Fruit fly (Drosophila melanogaster) whole organism, wandering third instar larva: ENCODE results near the gene AOX4.

Source experiments
- CG32264 ChIP-seq: fragments of 200-800 bp; sonication (Bioruptor generic); optimal IDR thresholded peaks from 2 replicates; lab custom pipeline; 2016; ENCODE audit warnings: missing biosample characterization, missing genetic modification characterization
- CG9705 ChIP-seq: fragments of 200-800 bp; sonication (Bioruptor generic); optimal IDR thresholded peaks from 2 replicates; lab custom pipeline; 2018; ENCODE audit warnings: missing biosample characterization, mild to moderate bottlenecking, missing genetic modification characterization
- Dfd ChIP-seq: fragments of >200 bp; optimal IDR thresholded peaks from 2 replicates; lab custom pipeline; 2017; ENCODE audit warnings: missing biosample characterization, missing genetic modification characterization
- Dif ChIP-seq: fragments of 200-275, 200-300 bp; sonication (Bioruptor generic); optimal IDR thresholded peaks from 2 replicates; lab custom pipeline; 2018; ENCODE audit warnings: missing biosample characterization, missing genetic modification characterization; ENCODE audit not compliant: partially characterized antibody
- HLH106 ChIP-seq: fragments of 200-800 bp; optimal IDR thresholded peaks from 3 replicates; lab custom pipeline; 2019; ENCODE audit warnings: missing biosample characterization, mild to moderate bottlenecking, missing genetic modification characterization, moderate library complexity
- Hr78 ChIP-seq: fragments of >200 bp; optimal IDR thresholded peaks from 2 replicates; lab custom pipeline; 2017; ENCODE audit warnings: missing biosample characterization, missing genetic modification characterization
- Jra ChIP-seq: sonication (Bioruptor generic); optimal IDR thresholded peaks from 2 replicates; lab custom pipeline; 2016; ENCODE audit warnings: missing biosample characterization, missing genetic modification characterization
- Mio ChIP-seq: sonication (Bioruptor generic); optimal IDR thresholded peaks from 2 replicates; lab custom pipeline; 2016; ENCODE audit warnings: missing biosample characterization, missing genetic modification characterization
- Myc ChIP-seq: fragments of >200 bp; optimal IDR thresholded peaks from 2 replicates; lab custom pipeline; 2017
- N ChIP-seq: fragments of >200 bp; optimal IDR thresholded peaks from 2 replicates; lab custom pipeline; 2018; ENCODE audit warnings: missing biosample characterization, missing external identifiers, missing genetic modification characterization
- OdsH ChIP-seq: fragments of 200-800 bp; sonication (Bioruptor generic); optimal IDR thresholded peaks from 2 replicates; lab custom pipeline; 2016; ENCODE audit warnings: missing biosample characterization, mild to moderate bottlenecking, missing genetic modification characterization
- Rel ChIP-seq, 2 experiments: fragments of 200-800 bp; sonication (Bioruptor generic) in 1 of 2; optimal IDR thresholded peaks; 2 replicates in 1 of 2; 3 replicates in 1 of 2; lab custom pipeline; 2016 to 2019; ENCODE audit warnings: mild to moderate bottlenecking in 2 of 2, missing biosample characterization in 2 of 2, missing genetic modification characterization in 2 of 2, moderate library complexity in 1 of 2
- Sp1 ChIP-seq: fragments of 200-800 bp; sonication (Bioruptor generic); optimal IDR thresholded peaks from 3 replicates; lab custom pipeline; 2019; ENCODE audit warnings: missing biosample characterization, mild to moderate bottlenecking, missing genetic modification characterization, moderate library complexity
- Vsx2 ChIP-seq: fragments of 200-300, 225-300 bp; sonication (Bioruptor generic); optimal IDR thresholded peaks from 2 replicates; lab custom pipeline; 2018; ENCODE audit warnings: missing biosample characterization, missing genetic modification characterization; ENCODE audit not compliant: partially characterized antibody
- br ChIP-seq: fragments of 200-800 bp; sonication (Bioruptor generic); optimal IDR thresholded peaks from 2 replicates; lab custom pipeline; 2016; ENCODE audit warnings: missing biosample characterization, missing genetic modification characterization
- brk ChIP-seq: fragments of 200-800 bp; sonication (Bioruptor generic); optimal IDR thresholded peaks from 2 replicates; lab custom pipeline; 2016; ENCODE audit warnings: missing biosample characterization, mild to moderate bottlenecking, missing genetic modification characterization
- dl ChIP-seq, 2 experiments: fragments of 175-275, 200-275 bp in 1 of 2; fragments of 200-275 bp in 1 of 2; sonication (Bioruptor generic); optimal IDR thresholded peaks; lab custom pipeline; 2018; ENCODE audit warnings: mild to moderate bottlenecking in 2 of 2, missing biosample characterization in 2 of 2, missing genetic modification characterization in 2 of 2, moderate library complexity in 2 of 2; ENCODE audit not compliant: partially characterized antibody in 2 of 2, insufficient read depth in 1 of 2
- dsf ChIP-seq: sonication (Bioruptor generic); optimal IDR thresholded peaks from 2 replicates; lab custom pipeline; 2016; ENCODE audit warnings: missing biosample characterization, missing genetic modification characterization, borderline replicate concordance
- ey ChIP-seq: fragments of 200-800 bp; sonication (Bioruptor generic); optimal IDR thresholded peaks from 2 replicates; lab custom pipeline; 2016; ENCODE audit warnings: missing biosample characterization, missing genetic modification characterization
- foxo ChIP-seq, 2 experiments: fragments of 200-800 bp; sonication (Bioruptor generic); optimal IDR thresholded peaks; 2 replicates in 1 of 2; 3 replicates in 1 of 2; lab custom pipeline; 2016 to 2017; ENCODE audit warnings: missing biosample characterization in 2 of 2, missing genetic modification characterization in 2 of 2
- fru ChIP-seq: fragments of 200-800 bp; sonication (Bioruptor generic); optimal IDR thresholded peaks from 3 replicates; lab custom pipeline; 2016; ENCODE audit warnings: missing biosample characterization, mild to moderate bottlenecking, missing genetic modification characterization
- h ChIP-seq: fragments of 200-800 bp; sonication (Bioruptor generic); optimal IDR thresholded peaks from 3 replicates; lab custom pipeline; 2016; ENCODE audit warnings: missing biosample characterization, mild to moderate bottlenecking, missing genetic modification characterization
- jim ChIP-seq: fragments of 175-275, 200-325 bp; sonication (Bioruptor generic); optimal IDR thresholded peaks from 2 replicates; lab custom pipeline; 2016; ENCODE audit warnings: missing biosample characterization, mild to moderate bottlenecking, missing genetic modification characterization
- pan ChIP-seq: fragments of >200 bp; optimal IDR thresholded peaks from 2 replicates; lab custom pipeline; 2017
- psq ChIP-seq: fragments of 200-800 bp; sonication (Bioruptor generic); optimal IDR thresholded peaks from 3 replicates; lab custom pipeline; 2017; ENCODE audit warnings: missing biosample characterization, mild to moderate bottlenecking, missing genetic modification characterization, moderate library complexity
- rgr ChIP-seq: fragments of 200-800 bp; sonication (Bioruptor generic); optimal IDR thresholded peaks from 3 replicates; lab custom pipeline; 2016; ENCODE audit warnings: missing biosample characterization, mild to moderate bottlenecking, missing genetic modification characterization
- sage ChIP-seq: fragments of 200-800 bp; sonication (Bioruptor generic); optimal IDR thresholded peaks from 2 replicates; lab custom pipeline; 2016; ENCODE audit warnings: missing biosample characterization, mild to moderate bottlenecking, missing genetic modification characterization
- usp ChIP-seq: fragments of >200 bp; optimal IDR thresholded peaks from 2 replicates; lab custom pipeline; 2017; ENCODE audit warnings: missing biosample characterization, missing genetic modification characterization
- woc ChIP-seq: sonication (Bioruptor generic); optimal IDR thresholded peaks from 2 replicates; lab custom pipeline; 2016; ENCODE audit warnings: missing biosample characterization, mild to moderate bottlenecking, missing genetic modification characterization

The AOX4 gene

dm6 chr3R:15542314-15542713 lies 10.3 kb downstream of the AOX4 start, which contains the start of gene AOX2:
Gene AOX2, minus strand, starts transcription at chr3R:15542414.
- no peak for TF ChIP-seq CG32264
- TF ChIP-seq foxo (GFP tag; optimal IDR thresholded peaks at IDR 0.05; lab: Kevin White, UChicago): no peak
- TF ChIP-seq dsf (GFP tag; lab: Kevin White, UChicago): no peak
- TF ChIP-seq Jra (GFP tag; lab: Kevin White, UChicago): no peak
- TF ChIP-seq Sp1 (GFP tag; lab: Kevin White, UChicago): no peak
- no peak for TF ChIP-seq rgr
- no peak for TF ChIP-seq Myc (lab: Kevin White, UChicago)
- TF ChIP-seq Mio: no peak
- TF ChIP-seq Hr78 (GFP tag; lab: Kevin White, UChicago): no peak
- no peak for TF ChIP-seq woc (GFP tag; lab: Kevin White, UChicago)
- no peak for TF ChIP-seq Dfd
- no peak for TF ChIP-seq brk
- no peak for TF ChIP-seq pan (lab: Kevin White, UChicago)

- TF ChIP-seq rgr (peak; percentile 2), foxo (GFP tag; optimal IDR thresholded peaks at IDR 0.05; lab: Kevin White, UChicago) (peak in 1 of 2 experiments; percentile 22), dsf (GFP tag; lab: Kevin White, UChicago) (no peak), ey (GFP tag; lab: Kevin White, UChicago) (peak; percentile 16), fru (peak; percentile 6)
Measured at dm6 chr3R:15540932-15541331, 11.7 kb downstream of the AOX4 start.

- no peak for TF ChIP-seq br
- TF ChIP-seq Dif (GFP tag; lab: Kevin White, UChicago): peak; percentile 62
- no peak for TF ChIP-seq jim (GFP tag; lab: Kevin White, UChicago)
- TF ChIP-seq psq (GFP tag; lab: Kevin White, UChicago): no peak
Measured at dm6 chr3R:15536918-15537716, 15.5 kb downstream of the AOX4 start, which contains the start of gene AOX1. Gene AOX1, minus strand, starts transcription at chr3R:15537292.

dm6 chr3R:15531373-15531772 lies 21.3 kb downstream of the AOX4 start, which contains the start of gene CG31296:
Gene CG31296, minus strand, starts transcription at chr3R:15531473.
- TF ChIP-seq h (GFP tag; lab: Kevin White, UChicago): no peak
- TF ChIP-seq HLH106 (tag; lab: Kevin White, UChicago): no peak
- no peak for TF ChIP-seq ey (GFP tag; lab: Kevin White, UChicago)
- TF ChIP-seq foxo (GFP tag; optimal IDR thresholded peaks at IDR 0.05; lab: Kevin White, UChicago): no peak
- no peak for TF ChIP-seq dsf (GFP tag; lab: Kevin White, UChicago)
- no peak for TF ChIP-seq br

- TF ChIP-seq h (GFP tag; lab: Kevin White, UChicago): no peak
Measured at dm6 chr3R:15517113-15517512, 35.5 kb downstream of the AOX4 start.

- TF ChIP-seq rgr: no peak
- no peak for TF ChIP-seq N (GFP tag; lab: Kevin White, UChicago)
- TF ChIP-seq sage: no peak
Measured at dm6 chr3R:15513208-15513607, 39.4 kb downstream of the AOX4 start.

dm6 chr3R:15512249-15512648 lies 40.4 kb downstream of the AOX4 start:
- TF ChIP-seq Hr78 (GFP tag; lab: Kevin White, UChicago) (no peak), OdsH (no peak), fru (no peak), Rel (GFP tag; optimal IDR thresholded peaks at IDR 0.05; lab: Kevin White, UChicago) (no peak), Rel (tag; optimal IDR thresholded peaks at IDR 0.05; lab: Kevin White, UChicago) (no peak), dsf (GFP tag; lab: Kevin White, UChicago) (no peak), brk (no peak), h (GFP tag; lab: Kevin White, UChicago) (no peak), psq (GFP tag; lab: Kevin White, UChicago) (no peak), CG9705 (GFP tag; lab: Kevin White, UChicago) (no peak), dl (GFP tag; optimal IDR thresholded peaks at IDR 0.05; lab: Kevin White, UChicago; ENCODE audit: insufficient read depth in 1 of 2, partially characterized antibody in 2 of 2) (no peak), Vsx2 (no peak), usp (GFP tag; lab: Kevin White, UChicago) (no peak), jim (GFP tag; lab: Kevin White, UChicago) (no peak)
